Worm (Caenorhabditis elegans) whole organism, dauer: ENCODE measurements around the gene F39G3.4.

ENCODE experiments used
- unc-62 ChIP-seq: sonication (generic microtip); optimal IDR thresholded peaks from 2 replicates; lab custom pipeline; 2017; ENCODE audit warnings: missing biosample characterization, missing genetic modification reagents, missing genetic modification characterization

F39G3.4 gene

DNA sequence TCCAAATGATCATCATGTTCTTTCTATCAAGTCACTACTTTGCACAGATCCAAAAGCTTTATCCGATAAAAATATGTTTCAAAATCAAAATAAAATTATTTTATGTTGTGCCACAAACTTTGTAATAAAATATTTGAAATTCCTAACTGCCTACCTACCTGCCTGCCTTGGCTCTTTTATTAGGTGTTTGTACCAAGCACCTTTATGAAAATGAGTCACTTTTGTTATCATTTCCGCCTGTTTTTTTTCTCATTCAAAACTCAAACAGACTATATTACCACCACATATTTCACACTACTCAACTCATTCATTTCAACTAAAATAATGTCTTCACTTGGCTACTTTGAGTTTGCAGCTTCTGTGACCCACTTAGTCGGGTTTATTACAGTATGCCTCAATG is at the start of gene F39G3.4:
Gene F39G3.4, plus strand, starts transcription at position 301 of the 400 bp plus-strand sequence.
- no peak for TF ChIP-seq unc-62 (GFP tag; lab: Kevin White, UChicago)

DNA sequence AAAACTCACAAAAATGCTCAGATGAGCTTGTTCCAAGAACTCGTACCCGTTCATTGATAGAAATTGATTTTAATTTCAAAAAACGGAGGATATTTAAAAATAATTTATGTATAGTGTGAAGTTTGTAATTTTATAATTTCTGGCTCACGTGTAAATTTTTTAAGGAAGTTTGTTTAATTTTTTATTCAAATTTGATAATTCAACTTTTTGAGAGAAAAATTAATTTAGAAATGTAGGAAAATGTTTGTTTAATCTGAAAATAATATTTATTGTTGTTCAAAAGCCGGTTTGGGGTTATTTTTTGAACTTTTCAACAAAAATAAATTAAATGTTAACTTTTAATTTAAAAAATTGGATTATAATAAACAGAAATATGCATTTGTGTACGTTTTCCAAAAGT is 48.5 kb upstream of the F39G3.4 start, which contains the start of gene K03B4.6:
Gene K03B4.6, minus strand, starts transcription at position 101 of the 400 bp plus-strand sequence.
- no peak for TF ChIP-seq unc-62 (GFP tag; lab: Kevin White, UChicago)

DNA sequence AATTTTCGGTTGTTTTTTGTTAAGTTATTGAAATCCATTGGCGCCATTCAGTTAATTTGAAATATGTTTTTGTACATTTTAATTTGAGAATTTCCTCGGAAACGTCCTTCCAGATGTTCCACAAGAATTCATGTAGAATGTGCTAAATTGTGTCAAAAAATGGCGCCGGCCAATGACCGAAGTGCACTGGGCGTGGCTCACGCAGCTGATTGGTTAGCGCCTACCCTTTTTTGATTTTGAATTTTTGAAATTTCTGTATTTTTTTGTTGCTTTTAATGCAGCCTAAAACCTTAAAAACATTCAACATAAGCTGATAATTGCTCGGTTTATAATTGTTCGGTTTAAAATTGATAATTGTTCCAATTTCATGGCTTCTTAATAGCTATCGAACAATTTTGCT is 47.7 kb upstream of the F39G3.4 start:
- no peak for TF ChIP-seq unc-62 (GFP tag; lab: Kevin White, UChicago)

DNA sequence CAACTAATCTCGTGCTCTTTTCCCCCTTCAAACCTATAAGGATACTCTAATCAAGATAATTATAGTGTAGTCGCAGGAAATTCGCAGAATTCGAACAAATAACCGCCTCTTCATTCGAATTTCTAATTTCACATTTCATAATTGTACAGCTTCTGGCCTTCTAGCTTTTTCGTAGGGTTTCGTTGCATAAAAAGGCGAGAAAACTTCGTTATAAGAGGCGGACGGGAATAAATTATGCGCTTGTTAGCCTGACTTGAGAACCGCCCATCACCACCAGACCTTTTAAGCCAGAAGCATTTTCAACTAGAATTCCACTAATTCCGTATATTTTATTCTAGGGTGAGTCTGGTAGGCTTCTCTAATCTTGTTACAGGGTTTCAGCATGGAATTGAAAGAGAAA is 42.9 kb upstream of the F39G3.4 start, which contains the start of gene K03B4.4:
Gene K03B4.4, plus strand, starts transcription at position 301 of the 400 bp plus-strand sequence.
- TF ChIP-seq unc-62 (GFP tag; lab: Kevin White, UChicago) = no peak

DNA sequence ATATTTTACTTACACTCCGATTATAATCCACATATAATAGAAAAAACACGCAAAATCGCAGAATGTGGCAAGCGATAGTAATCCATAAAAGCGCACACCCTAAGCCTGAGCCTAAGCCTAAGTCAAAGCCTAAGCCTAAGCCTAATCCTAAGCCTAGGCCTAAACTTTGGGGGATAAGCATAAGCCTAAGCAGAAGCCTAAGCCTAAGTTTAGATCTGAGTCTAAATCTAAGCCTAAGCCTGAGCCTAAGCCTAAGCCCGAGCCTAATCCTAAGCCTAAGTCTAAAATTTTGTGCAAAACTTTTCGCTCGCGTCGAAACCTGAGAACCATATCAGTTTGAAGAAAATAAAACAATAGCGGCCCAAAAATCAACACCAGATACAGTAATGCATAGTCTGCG is 40.4 kb upstream of the F39G3.4 start:
- no peak for TF ChIP-seq unc-62 (GFP tag; lab: Kevin White, UChicago)

DNA sequence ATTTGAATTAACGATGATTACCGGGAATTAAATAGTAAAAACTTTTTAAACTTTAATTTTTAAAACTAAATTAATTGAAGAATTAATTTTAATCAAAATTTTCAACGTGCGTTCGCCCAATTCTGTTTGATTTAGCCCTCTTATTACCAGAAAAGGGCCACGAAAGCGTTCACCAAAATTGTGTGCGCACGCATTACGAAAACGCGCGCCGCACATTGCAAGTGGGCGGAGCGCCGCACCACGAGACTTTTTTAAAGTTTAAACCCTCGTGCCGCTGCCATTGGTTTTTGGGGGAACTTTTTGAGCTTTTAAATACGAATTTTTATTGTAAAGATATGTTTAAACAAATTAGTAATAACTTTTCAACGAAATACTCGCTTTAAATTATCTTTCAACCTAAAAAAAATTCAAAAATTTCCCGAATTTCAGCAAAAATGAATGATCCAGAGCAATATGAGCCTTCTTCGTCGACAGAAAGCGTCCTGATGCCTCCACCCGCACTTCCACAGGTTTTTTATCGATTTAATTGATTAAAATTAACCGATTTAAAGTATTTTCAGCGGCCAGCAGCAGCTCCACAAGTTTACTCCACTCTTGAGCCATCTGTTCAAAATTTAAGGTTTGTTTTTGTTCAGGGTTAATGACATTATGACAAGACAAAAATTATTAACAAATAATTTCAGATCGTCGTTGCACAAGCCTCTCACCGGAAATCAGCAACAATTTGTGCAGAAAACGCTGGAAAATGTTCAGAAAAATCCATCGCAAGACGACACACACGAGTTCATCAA is 37.7 kb upstream of the F39G3.4 start, which contains the start of gene taf-10:
Gene taf-10, plus strand, starts transcription at position 424 of the 791 bp plus-strand sequence.
- TF ChIP-seq unc-62 (GFP tag; lab: Kevin White, UChicago) = no peak

DNA sequence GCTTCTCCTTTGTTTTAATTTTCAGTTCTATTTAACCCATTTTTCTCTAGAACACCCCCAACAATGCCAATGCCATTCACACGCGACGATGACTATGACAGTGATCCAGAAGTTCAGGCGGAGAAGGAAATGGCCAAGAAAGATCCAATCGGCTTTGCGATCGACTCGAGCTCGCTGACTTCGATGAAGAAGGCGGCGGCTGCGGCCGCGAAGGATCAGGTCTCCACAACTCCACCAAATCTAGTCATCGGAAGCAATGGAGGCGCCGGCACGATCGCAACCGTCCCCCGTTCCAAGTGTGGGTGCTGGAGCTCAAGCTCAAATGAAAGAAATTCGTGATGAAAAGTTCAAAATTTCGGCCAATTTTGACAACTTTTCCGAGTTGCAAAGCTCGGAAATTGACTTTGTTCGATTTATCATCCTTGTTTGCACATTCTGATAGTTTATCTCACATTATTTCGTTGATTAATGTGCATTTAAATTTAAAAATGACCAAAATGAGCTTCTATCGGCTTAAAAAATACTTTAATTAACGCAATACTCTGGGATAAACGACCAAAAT is 36.5 kb upstream of the F39G3.4 start, which contains the start of gene K03B4.2:
Gene K03B4.2, plus strand, starts transcription at position 51 of the 562 bp plus-strand sequence.
- no peak for TF ChIP-seq unc-62 (GFP tag; lab: Kevin White, UChicago)

DNA sequence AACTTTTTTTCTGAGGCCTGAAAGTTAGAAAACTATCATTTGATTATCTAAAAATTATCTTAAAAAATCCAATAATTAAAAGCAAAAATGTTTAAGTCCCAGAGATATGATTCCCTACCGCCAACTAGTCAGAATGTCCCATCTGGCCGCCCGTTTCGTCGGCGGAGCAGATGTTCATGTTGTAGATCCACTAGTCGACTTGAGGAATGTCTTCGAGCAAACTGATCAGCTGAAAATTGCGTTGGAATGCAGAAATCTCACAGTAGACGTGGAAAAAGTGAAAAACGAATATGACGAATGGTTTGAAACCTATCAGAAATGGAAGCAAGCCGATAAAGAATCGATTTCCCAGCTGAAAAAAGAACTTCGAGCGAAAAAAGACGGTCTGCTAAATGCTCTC is 35.3 kb upstream of the F39G3.4 start, which contains the start of gene K03B4.1:
Gene K03B4.1, plus strand, starts transcription at position 97 of the 400 bp plus-strand sequence.
- no peak for TF ChIP-seq unc-62 (GFP tag; lab: Kevin White, UChicago)

DNA sequence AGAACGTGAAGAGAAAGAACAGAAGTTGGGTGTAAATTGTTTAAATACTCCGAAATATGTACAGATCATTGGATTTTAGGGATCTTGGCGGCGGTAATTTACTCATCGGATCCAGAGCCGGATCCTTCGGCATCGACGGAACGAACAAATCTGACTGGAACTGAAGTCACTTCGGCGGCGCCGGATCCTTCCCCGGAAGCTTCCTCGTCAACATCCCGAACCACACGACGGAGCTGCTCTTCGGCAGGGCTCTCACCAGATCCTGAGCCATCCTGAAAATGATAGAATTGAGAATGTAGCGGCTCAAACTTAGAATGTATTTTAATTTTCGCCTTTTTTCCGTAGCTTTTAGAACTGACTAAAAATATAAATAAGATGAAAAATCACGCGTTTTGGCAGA is 32.9 kb upstream of the F39G3.4 start:
- TF ChIP-seq unc-62 (GFP tag; lab: Kevin White, UChicago) = no peak

DNA sequence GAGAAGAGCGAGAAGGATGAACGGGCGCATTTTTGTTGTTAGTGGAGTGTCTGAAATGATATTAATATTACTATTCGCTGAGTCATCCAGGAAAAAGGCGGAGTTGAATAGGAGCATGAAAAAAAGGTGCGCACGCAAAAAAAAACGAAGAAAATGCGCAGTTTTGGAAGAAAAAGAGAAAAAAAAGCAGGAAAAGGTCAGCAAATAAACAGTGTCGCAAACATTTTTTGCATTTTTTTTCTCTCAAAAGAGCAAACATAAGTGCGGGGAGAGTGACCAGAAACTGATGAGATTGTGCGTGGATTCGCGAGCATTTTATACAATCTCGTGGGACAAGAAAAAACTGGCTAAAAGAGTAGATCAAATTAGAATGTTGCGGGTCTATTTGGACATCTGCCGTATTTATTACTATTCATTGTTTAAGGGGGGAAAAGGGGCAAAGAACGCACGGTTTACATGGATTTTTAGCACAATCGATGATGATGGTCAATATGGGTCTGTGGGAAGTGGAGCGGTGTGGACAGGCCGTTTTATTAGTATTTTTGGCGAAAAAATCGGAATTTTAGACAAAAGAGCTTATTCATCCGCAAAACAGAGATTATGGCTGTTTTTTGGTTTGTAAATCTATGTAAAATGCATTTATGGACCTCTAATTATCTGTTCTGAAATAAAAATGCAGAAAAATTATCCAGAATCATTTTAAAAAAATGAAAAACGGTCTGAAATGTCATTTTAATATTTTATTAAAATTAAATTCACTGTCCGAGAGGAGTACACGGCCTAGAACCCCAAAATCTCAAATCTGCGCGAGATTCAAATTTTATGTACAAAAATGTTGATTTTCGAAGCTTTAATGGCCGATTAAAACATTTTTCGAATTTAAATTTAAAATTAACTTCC is 31.9 kb upstream of the F39G3.4 start, which contains the start of gene cpg-8:
Gene cpg-8, minus strand, starts transcription at position 51 of the 900 bp plus-strand sequence.
- no peak for TF ChIP-seq unc-62 (GFP tag; lab: Kevin White, UChicago)

DNA sequence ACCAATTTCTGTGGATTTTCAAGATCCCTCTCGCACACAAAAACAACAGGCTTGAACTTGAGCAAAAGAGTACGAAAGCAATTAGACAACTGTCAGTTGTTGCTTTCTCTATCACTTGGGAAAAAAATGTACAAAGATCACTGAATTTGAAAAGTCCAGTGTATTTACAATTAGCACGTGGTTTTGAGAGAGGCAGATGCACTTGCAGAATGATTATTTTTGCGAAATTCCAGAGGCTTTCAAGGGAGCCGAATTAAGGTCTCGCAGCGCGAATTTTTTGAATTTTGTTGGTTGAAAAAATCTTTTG is 31.3 kb upstream of the F39G3.4 start:
- TF ChIP-seq unc-62 (GFP tag; lab: Kevin White, UChicago) = no peak

DNA sequence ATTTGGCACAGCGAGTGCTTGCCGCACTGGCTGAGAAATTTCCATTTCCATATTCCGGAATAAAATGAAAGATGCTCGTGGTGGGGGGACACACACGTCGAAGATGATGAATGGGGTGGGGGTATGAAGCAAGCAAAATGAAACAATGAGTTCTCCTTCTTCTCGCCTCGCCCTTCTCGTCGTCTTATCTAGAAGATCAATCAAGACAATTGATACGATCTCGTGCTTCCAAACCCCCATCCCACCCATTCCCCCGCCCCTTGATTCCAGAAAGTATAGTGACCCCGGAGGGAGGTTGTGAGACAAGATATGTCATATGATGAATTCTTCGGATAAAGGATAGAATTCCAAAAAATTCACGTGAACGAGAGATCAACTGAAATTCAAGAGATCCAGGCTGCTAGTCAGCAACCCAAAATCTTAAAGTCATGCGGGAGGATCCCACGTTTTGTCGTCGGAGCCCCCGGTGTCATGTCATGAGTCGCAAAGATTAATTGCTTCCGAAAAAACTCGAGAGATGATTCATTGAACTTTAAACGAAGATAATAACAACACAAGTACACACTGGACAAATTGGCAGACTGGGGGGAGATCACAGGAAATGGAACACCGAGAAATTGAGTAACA is 30.0 kb upstream of the F39G3.4 start:
- no peak for TF ChIP-seq unc-62 (GFP tag; lab: Kevin White, UChicago)

DNA sequence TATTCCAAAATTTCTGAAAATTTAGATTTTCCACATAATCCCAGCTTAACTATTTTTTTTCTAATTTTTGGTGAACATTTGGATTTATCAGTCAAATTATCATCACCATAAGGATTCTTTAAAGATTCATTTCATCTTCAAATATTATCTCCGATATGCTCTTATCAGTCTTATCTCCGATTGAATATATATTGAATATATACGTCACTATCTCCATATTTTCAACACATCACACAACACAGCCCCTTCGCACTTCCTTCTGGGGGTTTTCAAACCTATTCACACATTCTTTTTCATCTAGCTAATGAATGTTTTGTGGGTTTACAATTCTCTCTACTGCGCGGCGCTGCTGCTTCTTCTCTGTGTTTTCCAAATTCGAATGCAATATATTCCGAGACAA is 25.9 kb upstream of the F39G3.4 start:
- TF ChIP-seq unc-62 (GFP tag; lab: Kevin White, UChicago) = no peak

DNA sequence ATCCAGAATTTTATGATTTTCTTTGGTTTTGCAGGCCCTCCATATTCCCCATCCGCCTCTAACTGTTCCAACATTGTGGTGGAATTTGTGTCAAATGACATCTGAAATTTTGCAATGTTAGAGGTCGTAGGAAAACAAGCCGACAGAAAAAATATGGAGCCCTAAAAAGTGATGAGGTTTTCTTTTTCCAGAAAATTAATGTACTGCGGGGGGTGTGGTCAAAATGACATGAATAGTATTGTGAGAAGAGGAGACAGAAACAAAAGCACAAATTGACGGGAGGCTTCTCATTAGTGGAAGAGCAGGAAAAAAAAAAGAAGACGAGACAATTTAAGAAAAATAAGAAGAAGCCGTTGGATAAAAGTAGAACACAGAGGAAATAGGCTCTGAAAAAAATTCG is 24.4 kb upstream of the F39G3.4 start, which contains the start of gene ZC266.1:
Gene ZC266.1, minus strand, starts transcription at position 101 of the 400 bp plus-strand sequence.
- no peak for TF ChIP-seq unc-62 (GFP tag; lab: Kevin White, UChicago)

DNA sequence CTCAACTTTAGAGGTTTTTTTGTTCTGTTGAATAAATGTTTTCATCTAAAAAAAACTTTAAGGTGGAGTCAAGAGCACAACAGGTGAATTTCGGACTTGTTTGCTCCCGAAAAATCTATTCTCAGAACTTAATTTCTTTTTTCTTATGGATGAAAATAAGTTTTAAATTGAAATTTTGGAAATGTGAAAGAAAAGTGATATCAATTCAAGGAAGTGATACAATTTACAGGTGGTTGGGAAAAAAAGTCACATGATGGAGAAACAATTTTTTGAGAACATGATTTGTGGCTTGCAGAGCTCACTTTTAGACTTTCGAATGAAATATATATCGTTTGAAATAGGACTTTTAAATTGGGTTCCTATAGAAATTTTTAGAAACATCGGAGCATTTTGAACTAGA is 16.9 kb upstream of the F39G3.4 start:
- TF ChIP-seq unc-62 (GFP tag; lab: Kevin White, UChicago) = no peak
